Worm (Caenorhabditis elegans): ENCODE measurements around the gene nspd-2.

The nspd-2 gene

DNA sequence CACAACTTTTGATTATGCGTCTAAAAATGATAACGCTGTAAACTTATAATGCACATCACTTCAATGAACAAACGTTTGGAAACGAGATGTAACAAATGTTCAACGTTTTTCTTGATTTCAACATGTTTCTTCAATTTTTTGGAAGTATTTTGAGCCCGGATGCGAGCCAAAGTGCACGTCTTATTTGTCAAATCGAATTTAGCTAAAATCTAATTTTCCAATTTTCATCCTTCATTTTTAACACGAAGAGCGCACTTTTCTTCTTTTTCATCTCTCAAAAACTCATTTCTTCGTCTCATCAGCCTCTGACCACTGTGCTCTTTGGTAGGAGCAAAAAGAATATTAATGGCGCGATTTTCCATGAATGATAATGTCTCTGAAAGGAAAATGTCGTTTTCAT, 45.6 kb upstream of the nspd-2 start:
- TF ChIP-seq dmd-6 (GFP tag; IDR thresholded peaks at IDR 0.05) = 0 out of 2 replicates have a peak, but pooled peaks have one; percentile 37
- TF ChIP-seq mes-2 (tag; optimal IDR thresholded peaks at IDR 0.05; ENCODE audit: poor library complexity, severe bottlenecking) = peak; percentile 4
- TF ChIP-seq ces-1 (GFP tag; optimal IDR thresholded peaks at IDR 0.05) = peak; percentile 92
- no peak for TF ChIP-seq nhr-48 (tag; optimal IDR thresholded peaks at IDR 0.05)
- no peak for TF ChIP-seq zip-2 (tag; optimal IDR thresholded peaks at IDR 0.05)
- TF ChIP-seq daf-16 (GFP tag; optimal IDR thresholded peaks at IDR 0.05) = no peak
- peak; percentile 32 for TF ChIP-seq daf-16 (tag; optimal IDR thresholded peaks at IDR 0.05)
- TF ChIP-seq hlh-30 (tag; optimal IDR thresholded peaks at IDR 0.05; ENCODE audit: insufficient read depth) = peak; percentile 27
- peak; percentile 61; the same call in 1 of the 2 replicates for TF ChIP-seq ctbp-1 (GFP tag; IDR thresholded peaks at IDR 0.05)
- no peak for TF ChIP-seq lir-3 (tag; optimal IDR thresholded peaks at IDR 0.05)
- no peak for TF ChIP-seq dpl-1 (GFP tag; optimal IDR thresholded peaks at IDR 0.05)
- TF ChIP-seq ztf-11 (tag; optimal IDR thresholded peaks at IDR 0.05) = no peak

DNA sequence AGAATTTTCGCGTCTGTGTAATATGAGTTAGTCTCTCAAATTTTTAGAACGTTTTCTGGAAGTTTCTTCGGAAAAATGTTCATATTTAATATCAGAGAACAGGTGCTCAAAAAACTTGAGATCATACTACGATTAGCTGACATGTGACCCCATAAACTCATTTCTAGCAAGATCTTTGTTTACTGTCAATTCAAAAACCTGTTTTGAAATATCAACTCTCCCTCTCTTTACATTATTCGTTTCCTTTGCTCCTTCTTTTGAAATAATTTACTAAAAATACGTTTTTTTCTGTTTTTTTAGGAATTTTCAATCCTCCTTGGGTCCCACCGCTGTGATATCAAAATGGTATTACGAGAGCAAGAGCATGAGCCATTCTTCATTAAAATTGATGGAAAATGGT, 44.7 kb upstream of the nspd-2 start, which contains the start of gene fat-4:
fat-4 (plus strand) TSS at position 301 of the 400 bp plus-strand sequence.
- no peak for TF ChIP-seq ceh-82 (tag; optimal IDR thresholded peaks at IDR 0.05)
- no peak for TF ChIP-seq dve-1 (tag; optimal IDR thresholded peaks at IDR 0.05; ENCODE audit: insufficient read depth)
- no peak for TF ChIP-seq arid-1 (GFP tag; conservative IDR thresholded peaks at IDR 0.05)
- TF ChIP-seq madf-9 (GFP tag; conservative IDR thresholded peaks at IDR 0.05) = no peak
- TF ChIP-seq hlh-11 (tag; optimal IDR thresholded peaks at IDR 0.05) = no peak
- TF ChIP-seq R02D3.7 (tag; optimal IDR thresholded peaks at IDR 0.05) = no peak
- no peak for TF ChIP-seq dpl-1 (GFP tag; optimal IDR thresholded peaks at IDR 0.05)
- TF ChIP-seq spr-1 (tag; optimal IDR thresholded peaks at IDR 0.05) = no peak
- no peak for TF ChIP-seq fkh-10 (GFP tag; optimal IDR thresholded peaks at IDR 0.05)
- no peak for TF ChIP-seq mep-1 (tag; optimal IDR thresholded peaks at IDR 0.05)
- TF ChIP-seq snpc-1.2 (GFP tag; IDR thresholded peaks at IDR 0.05) = no peak
- TF ChIP-seq F10B5.3 (tag; optimal IDR thresholded peaks at IDR 0.05) = no peak
- no peak for TF ChIP-seq lin-13 (GFP tag; optimal IDR thresholded peaks at IDR 0.05)
- TF ChIP-seq nhr-76 (tag; optimal IDR thresholded peaks at IDR 0.05) = no peak
- TF ChIP-seq tra-1 (GFP tag; IDR thresholded peaks at IDR 0.05) = no peak

ce11 chrIV:9799664-9800063, 44.2 kb upstream of the nspd-2 start:
- TF ChIP-seq F10B5.3 (tag; optimal IDR thresholded peaks at IDR 0.05) = no peak
- TF ChIP-seq lin-15B (tag; optimal IDR thresholded peaks at IDR 0.05) = no peak
- no peak for TF ChIP-seq ZK337.2 (GFP tag; IDR thresholded peaks at IDR 0.05)
- TF ChIP-seq mdt-29 (GFP tag; IDR thresholded peaks at IDR 0.05) = no peak
- no peak for TF ChIP-seq ZK546.5 (tag; optimal IDR thresholded peaks at IDR 0.05)
- TF ChIP-seq dmd-6 (GFP tag; IDR thresholded peaks at IDR 0.05) = peak; percentile 24; the same call in 1 of the 2 replicates
- TF ChIP-seq lsy-2 (tag; optimal IDR thresholded peaks at IDR 0.05) = peak in 1 of 2 experiments; percentile 4
- TF ChIP-seq mxl-2 (GFP tag; conservative IDR thresholded peaks at IDR 0.05) = peak; percentile 93
- TF ChIP-seq mep-1 (tag; optimal IDR thresholded peaks at IDR 0.05) = no peak
- peak; percentile 42 for TF ChIP-seq hlh-30 (tag; optimal IDR thresholded peaks at IDR 0.05; ENCODE audit: insufficient read depth)
- TF ChIP-seq ztf-7 (tag; optimal IDR thresholded peaks at IDR 0.05) = no peak
- TF ChIP-seq hlh-11 (tag; optimal IDR thresholded peaks at IDR 0.05) = peak; percentile 55
- TF ChIP-seq T20F7.1 (GFP tag; optimal IDR thresholded peaks at IDR 0.05) = peak; percentile 28
- no peak for TF ChIP-seq nhr-28 (tag; optimal IDR thresholded peaks at IDR 0.05)
- no peak for TF ChIP-seq ceh-20 (GFP tag; IDR thresholded peaks at IDR 0.05)
- no peak for TF ChIP-seq nhr-25 (tag; optimal IDR thresholded peaks at IDR 0.05; ENCODE audit: borderline replicate concordance, insufficient read depth)
- no peak for TF ChIP-seq R02D3.7 (tag; optimal IDR thresholded peaks at IDR 0.05)
- no peak for TF ChIP-seq daf-16 (GFP tag; optimal IDR thresholded peaks at IDR 0.05)
- TF ChIP-seq daf-16 (tag; optimal IDR thresholded peaks at IDR 0.05) = peak; percentile 53
- TF ChIP-seq aha-1 (tag) = peak; percentile 84
- TF ChIP-seq dve-1 (tag; optimal IDR thresholded peaks at IDR 0.05; ENCODE audit: insufficient read depth) = peak; percentile 41
